Worm (Caenorhabditis elegans): ENCODE results near the gene C53D6.4.

DNA sequence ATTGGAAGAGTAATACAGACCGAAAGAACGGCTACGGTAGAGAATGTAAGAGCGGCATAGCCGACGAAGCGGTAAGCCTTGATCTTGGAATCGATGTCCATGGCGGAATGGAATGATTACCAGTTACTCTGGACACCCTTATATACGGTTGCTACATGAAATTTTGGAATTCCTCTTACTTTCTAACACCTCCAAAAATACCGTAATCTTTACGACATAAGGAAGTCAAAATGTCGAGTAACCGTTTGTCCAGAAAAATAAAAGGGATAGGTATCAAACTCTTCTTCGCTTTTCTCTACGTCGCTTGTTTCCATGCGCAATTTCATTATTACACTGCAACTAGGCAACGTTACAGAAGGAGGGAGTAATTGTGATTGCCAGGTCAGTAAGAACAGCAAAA lies 41.0 kb downstream of the C53D6.4 start, which contains the start of gene col-119:
- TF ChIP-seq ztf-4 (tag; optimal IDR thresholded peaks at IDR 0.05) (no peak), nhr-28 (tag; optimal IDR thresholded peaks at IDR 0.05) (no peak), nhr-85 (tag) (no peak), zag-1 (tag; optimal IDR thresholded peaks at IDR 0.05) (no peak), lin-15B (tag; optimal IDR thresholded peaks at IDR 0.05) (no peak)
